Worm (Caenorhabditis elegans) whole organism, L4 larva: Measurements from ENCODE around the gene ttbk-8.2.

Source experiments
- ces-1 ChIP-seq: fragments of 150-350 bp; sonication (generic microtip); optimal IDR thresholded peaks from 4 replicates; lab custom pipeline; 2014; ENCODE audit warnings: missing biosample characterization, missing genetic modification reagents, missing genetic modification characterization
- egl-43 ChIP-seq: fragments of 200-800 bp; sonication (Bioruptor generic); IDR thresholded peaks from 2 replicates; pipeline ENCODE4 v1.3.6; 2022; ENCODE audit warnings: missing genetic modification reagents, missing genetic modification characterization, missing compliant biosample characterization
- nhr-237 ChIP-seq: sonication (generic microtip); optimal IDR thresholded peaks from 2 replicates; lab custom pipeline; 2017; ENCODE audit warnings: missing biosample characterization, missing genetic modification characterization
- nhr-25 ChIP-seq: sonication (generic microtip); optimal IDR thresholded peaks from 2 replicates; lab custom pipeline; 2017; ENCODE audit warnings: missing genetic modification characterization, mild to moderate bottlenecking, missing compliant biosample characterization, antibody characterized with exemption, moderate library complexity, borderline replicate concordance; ENCODE audit not compliant: insufficient read depth
- nhr-48 ChIP-seq: sonication (generic microtip); optimal IDR thresholded peaks from 2 replicates; lab custom pipeline; 2016; ENCODE audit warnings: mild to moderate bottlenecking, missing genetic modification characterization, missing compliant biosample characterization
- unc-130 ChIP-seq: sonication (generic microtip); optimal IDR thresholded peaks from 2 replicates; lab custom pipeline; 2016; ENCODE audit warnings: missing genetic modification reagents, missing genetic modification characterization, missing compliant biosample characterization
- unc-62 ChIP-seq, 3 experiments: fragments of 150-350 bp in 1 of 3; sonication (generic microtip); optimal IDR thresholded peaks in 2 of 3; peaks in 1 of 3; 1 replicate in 1 of 3; 2 replicates in 2 of 3; lab custom pipeline; 2014 to 2017; ENCODE audit warnings: missing biosample characterization in 3 of 3, missing genetic modification characterization in 3 of 3, missing genetic modification reagents in 3 of 3, missing genotype in 1 of 3
- ztf-11 ChIP-seq: fragments of 150-350 bp; optimal IDR thresholded peaks from 2 replicates; lab custom pipeline; 2014; ENCODE audit warnings: missing biosample characterization, missing genetic modification characterization

DNA sequence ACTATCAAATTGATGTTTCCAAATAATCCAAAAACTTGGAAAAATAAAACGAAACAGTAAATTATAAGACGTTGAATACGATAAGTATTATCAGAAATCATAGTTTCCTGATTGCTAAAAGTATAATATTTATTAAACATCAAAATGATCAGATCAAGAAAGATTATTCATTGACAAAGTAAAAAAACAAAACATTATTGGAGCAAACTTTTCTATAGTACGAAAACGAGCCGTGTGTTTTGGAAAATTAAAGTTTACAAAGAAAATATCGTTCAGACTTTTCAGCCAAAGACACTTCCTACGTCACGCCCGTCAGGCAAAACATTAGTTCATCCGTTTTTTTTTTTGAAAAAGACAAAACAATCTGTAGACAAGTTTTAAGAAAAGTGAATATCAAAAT is 8.0 kb upstream of the ttbk-8.2 start, which contains the start of gene srsx-15:
- TF ChIP-seq nhr-48 (tag; lab: Kevin White, UChicago) (no peak), ztf-11 (tag; lab: Kevin White, UChicago) (no peak), unc-130 (GFP tag; lab: Kevin White, UChicago) (no peak), nhr-237 (no peak), unc-62 (GFP tag; optimal IDR thresholded peaks at IDR 0.05 in 1 of 2; lab: Kevin White, UChicago) (no peak), unc-62 (tag; optimal IDR thresholded peaks at IDR 0.05; lab: Kevin White, UChicago) (no peak), egl-43 (GFP tag; lab: Robert Waterston, UW) (no peak), ces-1 (GFP tag; lab: Kevin White, UChicago) (no peak), nhr-25 (no peak)
